Fruit fly (Drosophila melanogaster) whole organism, embryonic: ENCODE data around the gene Tsp96F.
A peak's percentile ranks its signal among the peaks of the same experiment; 100 is the strongest.

Source experiments
- CG10366 ChIP-seq: fragments of 200-800 bp; sonication (Bioruptor generic); IDR thresholded peaks from 2 replicates; pipeline ENCODE4 v1.3.6; 2022; ENCODE audit warnings: missing biosample characterization, missing genetic modification characterization
- CG11093 ChIP-seq: fragments of 200-800 bp; sonication (Bioruptor generic); IDR thresholded peaks from 3 replicates; pipeline ENCODE4 v1.3.6; 2022; ENCODE audit warnings: missing biosample characterization, missing genetic modification characterization
- CG12659 ChIP-seq: fragments of 200-800 bp; sonication (Bioruptor generic); optimal IDR thresholded peaks from 3 replicates; lab custom pipeline; 2017; ENCODE audit warnings: mild to moderate bottlenecking, missing biosample characterization, missing genetic modification reagents, missing genetic modification characterization
- CG12744 ChIP-seq: fragments of 200-800 bp; sonication (Bioruptor generic); optimal IDR thresholded peaks from 2 replicates; lab custom pipeline; 2016; ENCODE audit warnings: missing biosample characterization, missing genetic modification characterization
- CG13894 ChIP-seq: fragments of 200-800 bp; sonication (Bioruptor generic); optimal IDR thresholded peaks from 3 replicates; lab custom pipeline; 2018; ENCODE audit warnings: missing biosample characterization, mild to moderate bottlenecking, missing genetic modification characterization, moderate library complexity
- CG1529 ChIP-seq: fragments of 200-800 bp; sonication (Bioruptor generic); optimal IDR thresholded peaks from 3 replicates; lab custom pipeline; 2018; ENCODE audit warnings: missing biosample characterization, missing genetic modification characterization
- CG1603 ChIP-seq: fragments of 200-800 bp; sonication (Bioruptor generic); optimal IDR thresholded peaks from 2 replicates; lab custom pipeline; 2019; ENCODE audit warnings: missing biosample characterization, mild to moderate bottlenecking, missing genetic modification characterization, moderate library complexity
- CG17385 ChIP-seq: fragments of 200-800 bp; sonication (Bioruptor generic); optimal IDR thresholded peaks from 3 replicates; lab custom pipeline; 2018; ENCODE audit warnings: missing biosample characterization, mild to moderate bottlenecking, missing genetic modification characterization
- CG2120 ChIP-seq: fragments of 200-800 bp; sonication (Bioruptor generic); optimal IDR thresholded peaks from 3 replicates; lab custom pipeline; 2016; ENCODE audit warnings: missing biosample characterization, missing genetic modification characterization
- CG4360 ChIP-seq: fragments of 200-800 bp; sonication (Bioruptor generic); IDR thresholded peaks from 2 replicates; pipeline ENCODE4 v1.3.6; 2022; ENCODE audit warnings: missing biosample characterization, missing genetic modification characterization
- CG6654 ChIP-seq: fragments of 200-800 bp; sonication (Bioruptor generic); optimal IDR thresholded peaks from 2 replicates; lab custom pipeline; 2017; ENCODE audit warnings: missing biosample characterization, mild to moderate bottlenecking, missing genetic modification characterization
- Elba2 ChIP-seq: fragments of 200-800 bp; sonication (Bioruptor generic); optimal IDR thresholded peaks from 3 replicates; lab custom pipeline; 2016; ENCODE audit warnings: missing biosample characterization, missing genetic modification characterization
- Fer1 ChIP-seq: fragments of 200-800 bp; sonication (Bioruptor generic); optimal IDR thresholded peaks from 2 replicates; lab custom pipeline; 2017; ENCODE audit warnings: missing biosample characterization, mild to moderate bottlenecking, missing genetic modification characterization
- Gug ChIP-seq: fragments of 200-800 bp; sonication (Bioruptor generic); IDR thresholded peaks from 4 replicates; pipeline ENCODE4 v1.3.6; 2022; ENCODE audit warnings: missing biosample characterization, missing genetic modification characterization
- HLH3B ChIP-seq: fragments of 200-800 bp; sonication (Bioruptor generic); IDR thresholded peaks from 2 replicates; pipeline ENCODE4 v1.3.6; 2022; ENCODE audit warnings: missing biosample characterization, missing genetic modification characterization
- HLH4C ChIP-seq: fragments of 200-800 bp; sonication (Bioruptor generic); IDR thresholded peaks from 3 replicates; pipeline ENCODE4 v1.3.6; 2022; ENCODE audit warnings: missing biosample characterization, missing genetic modification characterization; ENCODE audit not compliant: partially characterized antibody
- HmgZ ChIP-seq: fragments of 200-800 bp; sonication (Bioruptor generic); optimal IDR thresholded peaks from 2 replicates; lab custom pipeline; 2018; ENCODE audit warnings: missing biosample characterization, mild to moderate bottlenecking, missing genetic modification characterization
- Hr3 ChIP-seq: fragments of 200-800 bp; sonication (Bioruptor generic); optimal IDR thresholded peaks from 3 replicates; lab custom pipeline; 2016; ENCODE audit warnings: missing biosample characterization, missing genetic modification characterization
- Hr51 ChIP-seq, 2 experiments: fragments of 200-800 bp; sonication (Bioruptor generic); optimal IDR thresholded peaks; 2 replicates in 1 of 2; 3 replicates in 1 of 2; lab custom pipeline; 2016 to 2018; ENCODE audit warnings: missing biosample characterization in 2 of 2, missing genetic modification characterization in 2 of 2, mild to moderate bottlenecking in 1 of 2, moderate library complexity in 1 of 2
- Meics ChIP-seq: fragments of 200-800 bp; sonication (Bioruptor generic); optimal IDR thresholded peaks from 2 replicates; lab custom pipeline; 2017; ENCODE audit warnings: missing biosample characterization, mild to moderate bottlenecking, missing genetic modification characterization
- Nf-YC ChIP-seq: fragments of 200-800 bp; optimal IDR thresholded peaks from 3 replicates; lab custom pipeline; 2019; ENCODE audit warnings: missing biosample characterization, mild to moderate bottlenecking, missing genetic modification characterization, moderate library complexity
- Rfx ChIP-seq: fragments of 200-800 bp; sonication (Bioruptor generic); IDR thresholded peaks from 2 replicates; pipeline ENCODE4 v1.3.6; 2022; ENCODE audit warnings: missing biosample characterization, missing genetic modification characterization
- Sox102F ChIP-seq: fragments of 200-800 bp; sonication (Bioruptor generic); optimal IDR thresholded peaks from 2 replicates; lab custom pipeline; 2018; ENCODE audit warnings: missing biosample characterization, mild to moderate bottlenecking, missing genetic modification characterization, moderate library complexity
- Spps ChIP-seq: fragments of 200-800 bp; sonication (Bioruptor generic); optimal IDR thresholded peaks from 2 replicates; lab custom pipeline; 2018; ENCODE audit warnings: missing biosample characterization, mild to moderate bottlenecking, missing genetic modification characterization
- ab ChIP-seq: fragments of 200-800 bp; sonication (Bioruptor generic); optimal IDR thresholded peaks from 2 replicates; lab custom pipeline; 2016; ENCODE audit warnings: missing biosample characterization, missing genetic modification characterization
- aop ChIP-seq: fragments of 200-800 bp; sonication (Bioruptor generic); IDR thresholded peaks from 2 replicates; pipeline ENCODE4 v1.3.6; 2022; ENCODE audit warnings: missing biosample characterization, missing genetic modification characterization
- ara ChIP-seq: fragments of 200-800 bp; sonication (Bioruptor generic); IDR thresholded peaks from 2 replicates; pipeline ENCODE4 v1.3.6; 2022; ENCODE audit warnings: missing biosample characterization, missing genetic modification characterization
- chm ChIP-seq: fragments of 200-800 bp; sonication (Bioruptor generic); IDR thresholded peaks from 2 replicates; pipeline ENCODE4 v1.3.6; 2022; ENCODE audit warnings: missing biosample characterization, missing genetic modification characterization
- chn ChIP-seq: fragments of 200-800 bp; sonication (Bioruptor generic); optimal IDR thresholded peaks from 2 replicates; lab custom pipeline; 2016; ENCODE audit warnings: missing biosample characterization, missing genetic modification characterization
- ci ChIP-seq: fragments of 200-800 bp; sonication (Bioruptor generic); IDR thresholded peaks from 3 replicates; pipeline ENCODE4 v1.3.6; 2022; ENCODE audit warnings: missing biosample characterization, missing genetic modification characterization
- en ChIP-seq: fragments of 200-800 bp; sonication (Bioruptor generic); optimal IDR thresholded peaks from 2 replicates; lab custom pipeline; 2016; ENCODE audit warnings: missing biosample characterization, missing genetic modification characterization
- esg ChIP-seq: fragments of 200-800 bp; sonication (Bioruptor generic); conservative IDR thresholded peaks from 2 replicates; pipeline ENCODE4 v1.3.6; 2022; ENCODE audit warnings: missing biosample characterization, missing genetic modification characterization
- gem ChIP-seq: fragments of 200-800 bp; sonication (Bioruptor generic); optimal IDR thresholded peaks from 2 replicates; lab custom pipeline; 2019; ENCODE audit warnings: missing biosample characterization, mild to moderate bottlenecking, missing genetic modification characterization, moderate library complexity
- ham ChIP-seq: fragments of 200-800 bp; sonication (Bioruptor generic); IDR thresholded peaks from 2 replicates; pipeline ENCODE4 v1.3.6; 2022; ENCODE audit warnings: missing biosample characterization, missing genetic modification characterization
- kni ChIP-seq: fragments of 200-800 bp; sonication (Bioruptor generic); optimal IDR thresholded peaks from 3 replicates; lab custom pipeline; 2017; ENCODE audit warnings: mild to moderate bottlenecking, missing biosample characterization, missing genetic modification reagents, missing genetic modification characterization
- maf-S ChIP-seq: fragments of 200-800 bp; sonication (Bioruptor generic); optimal IDR thresholded peaks from 2 replicates; lab custom pipeline; 2016; ENCODE audit warnings: missing biosample characterization, missing genetic modification characterization
- nerfin-2 ChIP-seq: fragments of 200-800 bp; sonication (Bioruptor generic); IDR thresholded peaks from 2 replicates; pipeline ENCODE4 v1.3.6; 2022; ENCODE audit warnings: missing biosample characterization, missing genetic modification characterization; ENCODE audit not compliant: partially characterized antibody
- peb ChIP-seq: fragments of 200-800 bp; sonication (Bioruptor generic); IDR thresholded peaks from 2 replicates; pipeline ENCODE4 v1.3.6; 2022; ENCODE audit warnings: missing biosample characterization, missing genetic modification characterization
- phol ChIP-seq: fragments of 200-800 bp; sonication (Bioruptor generic); optimal IDR thresholded peaks from 3 replicates; lab custom pipeline; 2018; ENCODE audit warnings: missing biosample characterization, mild to moderate bottlenecking, missing genetic modification characterization, moderate library complexity
- pum ChIP-seq: fragments of 200-800 bp; sonication (Bioruptor generic); optimal IDR thresholded peaks from 2 replicates; lab custom pipeline; 2016; ENCODE audit warnings: missing biosample characterization, missing genetic modification characterization
- repo ChIP-seq: fragments of 200-800 bp; sonication (Bioruptor generic); optimal IDR thresholded peaks from 2 replicates; lab custom pipeline; 2016; ENCODE audit warnings: missing biosample characterization, missing genetic modification characterization
- sug ChIP-seq: fragments of 200-800 bp; optimal IDR thresholded peaks from 2 replicates; lab custom pipeline; 2019; ENCODE audit warnings: missing biosample characterization, mild to moderate bottlenecking, missing genetic modification characterization, moderate library complexity
- tin ChIP-seq: fragments of 200-800 bp; sonication (Bioruptor generic); optimal IDR thresholded peaks from 3 replicates; lab custom pipeline; 2016; ENCODE audit warnings: missing biosample characterization, missing genetic modification characterization
- tio ChIP-seq: fragments of 200-800 bp; sonication (Bioruptor generic); optimal IDR thresholded peaks from 2 replicates; lab custom pipeline; 2017; ENCODE audit warnings: missing biosample characterization, missing genetic modification characterization, inconsistent platforms
- trem ChIP-seq: fragments of 200-800 bp; optimal IDR thresholded peaks from 3 replicates; lab custom pipeline; 2019; ENCODE audit warnings: missing biosample characterization, mild to moderate bottlenecking, missing genetic modification characterization, moderate library complexity
- ttk ChIP-seq: fragments of 200-800 bp; sonication (Bioruptor generic); IDR thresholded peaks from 2 replicates; pipeline ENCODE4 v2.1.2; 2022; ENCODE audit warnings: missing biosample characterization, missing genetic modification characterization
- tup ChIP-seq: fragments of 200-800 bp; sonication (Bioruptor generic); optimal IDR thresholded peaks from 2 replicates; lab custom pipeline; 2016; ENCODE audit warnings: missing biosample characterization, mild to moderate bottlenecking, missing genetic modification characterization, moderate library complexity
- unpg ChIP-seq: fragments of 200-800 bp; sonication (Bioruptor generic); optimal IDR thresholded peaks from 3 replicates; lab custom pipeline; 2018; ENCODE audit warnings: missing biosample characterization, mild to moderate bottlenecking, missing genetic modification characterization, moderate library complexity
- z ChIP-seq: fragments of 200-800 bp; sonication (Bioruptor generic); IDR thresholded peaks from 3 replicates; pipeline ENCODE4 v1.3.6; 2022; ENCODE audit warnings: missing biosample characterization, missing genetic modification characterization

Gene Tsp96F

DNA sequence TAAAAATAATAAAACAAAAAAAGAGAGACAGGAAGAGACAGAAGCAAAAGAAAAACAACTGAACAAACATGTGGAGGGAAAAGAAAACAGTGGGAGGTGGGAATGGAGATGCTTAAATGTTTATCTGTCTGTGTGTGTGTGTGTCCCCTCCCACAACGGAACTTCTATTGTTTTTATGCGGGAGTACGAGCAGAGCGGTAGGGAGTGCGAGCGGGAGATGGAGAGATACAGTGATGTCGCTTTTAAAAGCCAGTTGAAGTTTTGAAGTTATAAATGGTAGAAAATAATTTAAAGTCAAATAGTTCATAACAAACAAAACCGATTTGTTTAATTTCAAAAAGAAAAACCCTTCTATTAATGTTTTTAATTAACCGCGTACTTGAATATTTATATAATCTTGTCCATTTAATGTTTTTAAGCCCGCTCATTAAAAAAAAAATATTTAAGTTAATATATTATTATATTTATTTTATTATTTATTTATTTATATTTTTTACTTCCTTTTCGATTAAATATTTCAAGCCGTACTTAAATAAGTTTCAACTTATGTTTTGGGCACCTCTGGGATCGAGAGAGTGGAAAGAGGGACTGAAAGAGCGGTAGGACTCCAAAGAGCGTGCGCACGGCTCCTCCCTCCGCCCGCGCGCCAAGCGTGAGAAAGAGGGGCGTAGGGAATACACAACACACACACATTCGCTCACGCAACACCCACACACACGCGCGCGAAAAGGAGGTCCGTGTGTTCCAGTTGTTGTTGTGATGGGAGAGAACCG is 843 bp downstream of the Tsp96F start (continued):
- TF ChIP-seq aop (GFP tag; lab: Robert Waterston, UW) (peak; percentile 76; the same call in 1 of the 2 replicates), Rfx (GFP tag; lab: Robert Waterston, UW) (peak; percentile 26; the same call in 1 of the 2 replicates), Spps (peak; percentile 39), tio (no peak), Gug (GFP tag; lab: Robert Waterston, UW) (no peak; the same call in 3 of the 4 replicates), ara (GFP tag; lab: Robert Waterston, UW) (no peak), HLH3B (0 out of 2 replicates have a peak, but pooled peaks have one; percentile 40), CG11093 (no peak), Sox102F (GFP tag; lab: Kevin White, UChicago) (peak; percentile 64), HmgZ (tag; lab: Kevin White, UChicago) (no peak), sug (tag; lab: Kevin White, UChicago) (peak; percentile 24), tin (GFP tag; lab: Kevin White, UChicago) (peak; percentile 53), peb (GFP tag; lab: Robert Waterston, UW) (0 out of 2 replicates have a peak, but pooled peaks have one; percentile 19), trem (tag; lab: Kevin White, UChicago) (peak; percentile 45), Hr3 (GFP tag; lab: Kevin White, UChicago) (peak; percentile 68), CG4360 (peak; percentile 99), CG10366 (GFP tag; lab: Robert Waterston, UW) (peak; percentile 29; the same call in 1 of the 2 replicates), CG13894 (tag; lab: Kevin White, UChicago) (peak; percentile 27), CG17385 (peak; percentile 54), CG2120 (GFP tag; lab: Kevin White, UChicago) (peak; percentile 51), phol (tag; lab: Kevin White, UChicago) (peak; percentile 68), CG12744 (GFP tag; lab: Kevin White, UChicago) (no peak), unpg (GFP tag; lab: Kevin White, UChicago) (peak; percentile 55), repo (peak; percentile 19), kni (no peak), CG12659 (GFP tag; lab: Kevin White, UChicago) (peak; percentile 18), chn (GFP tag; lab: Kevin White, UChicago) (peak; percentile 28), CG6654 (GFP tag; lab: Kevin White, UChicago) (peak; percentile 25), en (GFP tag; lab: Kevin White, UChicago) (no peak), ab (no peak), HLH4C (no peak), Elba2 (GFP tag; lab: Kevin White, UChicago) (no peak), CG1529 (no peak), CG1603 (tag; lab: Kevin White, UChicago) (peak; percentile 15), Nf-YC (tag; lab: Kevin White, UChicago) (peak; percentile 1), ham (GFP tag; lab: Robert Waterston, UW) (no peak), gem (tag; lab: Kevin White, UChicago) (peak; percentile 81), Hr51 (GFP tag; optimal IDR thresholded peaks at IDR 0.05; lab: Kevin White, UChicago) (peak in 1 of 2 experiments; percentile 64), z (GFP tag; lab: Robert Waterston, UW) (no peak), tup (GFP tag; lab: Kevin White, UChicago) (no peak), Fer1 (GFP tag; lab: Kevin White, UChicago) (peak; percentile 49), ci (GFP tag; lab: Robert Waterston, UW) (peak; percentile 68), chm (GFP tag; lab: Robert Waterston, UW) (peak; percentile 56; the same call in 1 of the 2 replicates), pum (no peak), Meics (GFP tag; lab: Kevin White, UChicago) (peak; percentile 43), ttk (GFP tag; lab: Robert Waterston, UW) (0 out of 2 replicates have a peak, but pooled peaks have one; percentile 5), esg (0 out of 2 replicates have a peak, but pooled peaks have one; percentile 20), nerfin-2 (GFP tag; lab: Robert Waterston, UW) (no peak), maf-S (GFP tag; lab: Kevin White, UChicago) (no peak)
